Fruit fly (Drosophila melanogaster) whole organism, embryonic: ENCODE measurements around the gene CG6511.

Source experiments
- Antp ChIP-seq: fragments of 200-800 bp; sonication (Bioruptor generic); optimal IDR thresholded peaks from 3 replicates; lab custom pipeline; 2016; ENCODE audit warnings: missing biosample characterization, missing genetic modification characterization
- Awh ChIP-seq: fragments of 200-800 bp; sonication (Bioruptor generic); IDR thresholded peaks from 2 replicates; pipeline ENCODE4, ENCODE4 v1.3.6; 2022; ENCODE audit warnings: missing biosample characterization, missing genetic modification characterization
- CG10147 ChIP-seq: fragments of 200-800 bp; sonication (Bioruptor generic); optimal IDR thresholded peaks from 2 replicates; lab custom pipeline; 2019; ENCODE audit warnings: missing biosample characterization, mild to moderate bottlenecking, missing genetic modification characterization, moderate library complexity
- CG13424 ChIP-seq: fragments of 200-800 bp; sonication (Bioruptor generic); optimal IDR thresholded peaks from 2 replicates; lab custom pipeline; 2019; ENCODE audit warnings: missing biosample characterization, mild to moderate bottlenecking, missing genetic modification characterization, moderate library complexity
- CG15073 ChIP-seq: fragments of 200-800 bp; sonication (Bioruptor generic); optimal IDR thresholded peaks from 2 replicates; lab custom pipeline; 2016; ENCODE audit warnings: missing biosample characterization, missing genetic modification characterization
- CG1647 ChIP-seq: fragments of 200-800 bp; sonication (Bioruptor generic); optimal IDR thresholded peaks from 3 replicates; lab custom pipeline; 2016; ENCODE audit warnings: missing biosample characterization, missing genetic modification characterization
- CG17802 ChIP-seq: fragments of 200-800 bp; sonication (Bioruptor generic); optimal IDR thresholded peaks from 2 replicates; lab custom pipeline; 2018; ENCODE audit warnings: missing biosample characterization, mild to moderate bottlenecking, missing genetic modification characterization, moderate library complexity
- CG18599 ChIP-seq: fragments of 200-800 bp; sonication (Bioruptor generic); optimal IDR thresholded peaks from 3 replicates; lab custom pipeline; 2017; ENCODE audit warnings: missing biosample characterization, missing genetic modification characterization, mild to moderate bottlenecking, moderate library complexity, missing genetic modification reagents
- CG18764 ChIP-seq: fragments of 200-800 bp; sonication (Bioruptor generic); optimal IDR thresholded peaks from 3 replicates; lab custom pipeline; 2016; ENCODE audit warnings: missing biosample characterization, missing genetic modification characterization
- CG34376 ChIP-seq: fragments of 200-800 bp; sonication (Bioruptor generic); optimal IDR thresholded peaks from 2 replicates; lab custom pipeline; 2018; ENCODE audit warnings: missing biosample characterization, mild to moderate bottlenecking, missing genetic modification characterization
- CG4404 ChIP-seq: fragments of 200-800 bp; sonication (Bioruptor generic); IDR thresholded peaks from 2 replicates; pipeline ENCODE4 v1.3.6; 2022; ENCODE audit warnings: missing biosample characterization, missing genetic modification characterization
- CG4730 ChIP-seq: fragments of 200-800 bp; sonication (Bioruptor generic); IDR thresholded peaks from 2 replicates; pipeline ENCODE4 v1.3.6; 2022; ENCODE audit warnings: missing biosample characterization, missing genetic modification characterization
- CG5953 ChIP-seq: fragments of 200-800 bp; sonication (Bioruptor generic); IDR thresholded peaks from 2 replicates; pipeline ENCODE4 v1.3.6; 2022; ENCODE audit warnings: missing biosample characterization, missing genetic modification characterization
- CG6272 ChIP-seq: fragments of 200-800 bp; sonication (Bioruptor generic); IDR thresholded peaks from 2 replicates; pipeline ENCODE4 v1.3.6; 2022; ENCODE audit warnings: missing biosample characterization, missing genetic modification characterization
- CG6791 ChIP-seq: fragments of 200-800 bp; sonication (Bioruptor generic); IDR thresholded peaks from 3 replicates; pipeline ENCODE4 v1.3.6; 2022; ENCODE audit warnings: missing biosample characterization, missing genetic modification characterization; ENCODE audit not compliant: partially characterized antibody
- CG7556 ChIP-seq: fragments of 200-800 bp; sonication (Bioruptor generic); optimal IDR thresholded peaks from 2 replicates; lab custom pipeline; 2017; ENCODE audit warnings: missing biosample characterization, mild to moderate bottlenecking, missing genetic modification characterization
- CG8089 ChIP-seq: fragments of 200-800 bp; sonication (Bioruptor generic); optimal IDR thresholded peaks from 3 replicates; lab custom pipeline; 2016; ENCODE audit warnings: missing biosample characterization, missing genetic modification characterization
- CG8944 ChIP-seq: fragments of 200-800 bp; sonication (Bioruptor generic); optimal IDR thresholded peaks from 3 replicates; lab custom pipeline; 2016; ENCODE audit warnings: missing biosample characterization, missing genetic modification characterization
- Camta ChIP-seq: fragments of 200-800 bp; sonication (Bioruptor generic); optimal IDR thresholded peaks from 2 replicates; lab custom pipeline; 2016; ENCODE audit warnings: missing biosample characterization, missing genetic modification characterization
- Dip2 ChIP-seq: fragments of 200-800 bp; sonication (Bioruptor generic); IDR thresholded peaks from 2 replicates; pipeline ENCODE4 v1.3.6; 2022; ENCODE audit warnings: missing biosample characterization, missing genetic modification characterization
- Fer2 ChIP-seq: fragments of 200-800 bp; sonication (Bioruptor generic); optimal IDR thresholded peaks from 2 replicates; lab custom pipeline; 2018; ENCODE audit warnings: missing biosample characterization, mild to moderate bottlenecking, missing genetic modification characterization, moderate library complexity
- GATAe ChIP-seq: fragments of 200-800 bp; sonication (Bioruptor generic); conservative IDR thresholded peaks from 2 replicates; pipeline ENCODE4 v1.3.6; 2022; ENCODE audit warnings: missing biosample characterization, missing genetic modification characterization
- Gug ChIP-seq: fragments of 200-800 bp; sonication (Bioruptor generic); IDR thresholded peaks from 4 replicates; pipeline ENCODE4 v1.3.6; 2022; ENCODE audit warnings: missing biosample characterization, missing genetic modification characterization
- Lim3 ChIP-seq: fragments of 200-800 bp; sonication (Bioruptor generic); IDR thresholded peaks from 2 replicates; pipeline ENCODE4 v1.3.6; 2022; ENCODE audit warnings: missing biosample characterization, missing genetic modification characterization
- MESR4 ChIP-seq: fragments of 200-800 bp; sonication (Bioruptor generic); optimal IDR thresholded peaks from 2 replicates; lab custom pipeline; 2018; ENCODE audit warnings: missing biosample characterization, mild to moderate bottlenecking, missing genetic modification characterization, moderate library complexity
- Myb ChIP-seq: fragments of 200-800 bp; sonication (Bioruptor generic); optimal IDR thresholded peaks from 2 replicates; lab custom pipeline; 2016; ENCODE audit warnings: missing biosample characterization, missing genetic modification characterization
- NK7.1 ChIP-seq: fragments of 200-800 bp; sonication (Bioruptor generic); optimal IDR thresholded peaks from 3 replicates; lab custom pipeline; 2016; ENCODE audit warnings: missing biosample characterization, missing genetic modification characterization
- Neu2 ChIP-seq: fragments of 200-800 bp; sonication (Bioruptor generic); optimal IDR thresholded peaks from 3 replicates; lab custom pipeline; 2016; ENCODE audit warnings: missing biosample characterization, missing genetic modification characterization, borderline replicate concordance
- Oaz ChIP-seq: fragments of 200-800 bp; sonication (Bioruptor generic); IDR thresholded peaks from 2 replicates; pipeline ENCODE4 v1.3.6; 2022; ENCODE audit warnings: missing biosample characterization, missing genetic modification characterization
- Poxn ChIP-seq: fragments of 200-800 bp; sonication (Bioruptor generic); IDR thresholded peaks from 2 replicates; pipeline ENCODE4 v1.3.6; 2022; ENCODE audit warnings: missing biosample characterization, missing genetic modification characterization
- Tbp ChIP-seq: fragments of >200 bp; optimal IDR thresholded peaks from 2 replicates; lab custom pipeline; 2018; ENCODE audit warnings: missing biosample characterization, missing genetic modification characterization
- ash1 ChIP-seq: fragments of 200-800 bp; sonication (Bioruptor generic); optimal IDR thresholded peaks from 2 replicates; lab custom pipeline; 2018; ENCODE audit warnings: missing biosample characterization, mild to moderate bottlenecking, missing genetic modification characterization
- bowl ChIP-seq: fragments of 200-800 bp; sonication (Bioruptor generic); IDR thresholded peaks from 2 replicates; pipeline ENCODE4 v1.3.6; 2022; ENCODE audit warnings: missing biosample characterization, missing genetic modification characterization
- ci ChIP-seq: fragments of 200-800 bp; sonication (Bioruptor generic); IDR thresholded peaks from 3 replicates; pipeline ENCODE4 v1.3.6; 2022; ENCODE audit warnings: missing biosample characterization, missing genetic modification characterization
- da ChIP-seq: fragments of 200-800 bp; sonication (Bioruptor generic); optimal IDR thresholded peaks from 2 replicates; lab custom pipeline; 2016; ENCODE audit warnings: missing biosample characterization, missing genetic modification characterization
- danr ChIP-seq: fragments of 200-800 bp; sonication (Bioruptor generic); IDR thresholded peaks from 2 replicates; pipeline ENCODE4 v1.3.6; 2022; ENCODE audit warnings: missing biosample characterization, missing genetic modification characterization
- disco-r ChIP-seq: fragments of 200-800 bp; sonication (Bioruptor generic); optimal IDR thresholded peaks from 2 replicates; lab custom pipeline; 2016; ENCODE audit warnings: missing biosample characterization, missing genetic modification characterization
- ewg ChIP-seq: fragments of 200-800 bp; sonication (Bioruptor generic); optimal IDR thresholded peaks from 3 replicates; lab custom pipeline; 2017; ENCODE audit warnings: mild to moderate bottlenecking, missing biosample characterization, missing genetic modification reagents, missing genetic modification characterization
- gem ChIP-seq: fragments of 200-800 bp; sonication (Bioruptor generic); optimal IDR thresholded peaks from 2 replicates; lab custom pipeline; 2019; ENCODE audit warnings: missing biosample characterization, mild to moderate bottlenecking, missing genetic modification characterization, moderate library complexity
- gro ChIP-seq: fragments of 200-800 bp; sonication (Bioruptor generic); optimal IDR thresholded peaks from 2 replicates; lab custom pipeline; 2016; ENCODE audit warnings: missing biosample characterization, missing genetic modification characterization
- insv ChIP-seq, 2 experiments: fragments of 200-800 bp; sonication (Bioruptor generic); optimal IDR thresholded peaks; 3 replicates each; lab custom pipeline; 2016 to 2018; ENCODE audit warnings: missing biosample characterization in 2 of 2, missing genetic modification characterization in 2 of 2
- jing ChIP-seq: fragments of 200-800 bp; sonication (Bioruptor generic); optimal IDR thresholded peaks from 2 replicates; lab custom pipeline; 2018; ENCODE audit warnings: missing biosample characterization, mild to moderate bottlenecking, missing genetic modification characterization
- lmd ChIP-seq: fragments of 200-800 bp; sonication (Bioruptor generic); IDR thresholded peaks from 2 replicates; pipeline ENCODE4 v1.3.6; 2022; ENCODE audit warnings: missing biosample characterization, missing genetic modification characterization
- mirr ChIP-seq: fragments of 200-800 bp; sonication (Bioruptor generic); optimal IDR thresholded peaks from 3 replicates; lab custom pipeline; 2018; ENCODE audit warnings: missing biosample characterization, mild to moderate bottlenecking, missing genetic modification characterization
- nau ChIP-seq: fragments of 200-800 bp; sonication (Bioruptor generic); optimal IDR thresholded peaks from 3 replicates; lab custom pipeline; 2017; ENCODE audit warnings: missing biosample characterization, mild to moderate bottlenecking, missing genetic modification characterization, missing genetic modification reagents
- nerfin-1 ChIP-seq: fragments of 200-800 bp; sonication (Bioruptor generic); optimal IDR thresholded peaks from 3 replicates; lab custom pipeline; 2019; ENCODE audit warnings: missing biosample characterization, mild to moderate bottlenecking, missing genetic modification characterization, moderate library complexity
- peb ChIP-seq: fragments of 200-800 bp; sonication (Bioruptor generic); IDR thresholded peaks from 2 replicates; pipeline ENCODE4 v1.3.6; 2022; ENCODE audit warnings: missing biosample characterization, missing genetic modification characterization
- pita ChIP-seq: fragments of 200-800 bp; sonication (Bioruptor generic); optimal IDR thresholded peaks from 2 replicates; lab custom pipeline; 2017; ENCODE audit warnings: missing biosample characterization, mild to moderate bottlenecking, missing genetic modification characterization
- ro ChIP-seq: fragments of 200-800 bp; sonication (Bioruptor generic); IDR thresholded peaks from 2 replicates; pipeline ENCODE4 v1.3.6; 2022; ENCODE audit warnings: missing biosample characterization, missing genetic modification characterization
- row ChIP-seq: fragments of 200-800 bp; sonication (Bioruptor generic); IDR thresholded peaks from 3 replicates; pipeline ENCODE4 v1.3.6; 2022; ENCODE audit warnings: missing biosample characterization, missing genetic modification characterization
- seq ChIP-seq: fragments of 200-800 bp; sonication (Bioruptor generic); IDR thresholded peaks from 2 replicates; pipeline ENCODE4 v1.3.6; 2022; ENCODE audit warnings: missing biosample characterization, missing genetic modification characterization
- usp ChIP-seq: fragments of >200 bp; optimal IDR thresholded peaks from 2 replicates; lab custom pipeline; 2017; ENCODE audit warnings: missing biosample characterization, missing genetic modification characterization
- wor ChIP-seq: fragments of 200-800 bp; sonication (Bioruptor generic); IDR thresholded peaks from 2 replicates; pipeline ENCODE4 v1.3.6; 2022; ENCODE audit warnings: missing biosample characterization, missing genetic modification characterization

CG6511 gene

dm6 chr3L:8751262-8751661, 30.1 kb downstream of the CG6511 start (continued):
- TF ChIP-seq disco-r (GFP tag; lab: Kevin White, UChicago), result no peak
- TF ChIP-seq Neu2 (GFP tag; lab: Kevin White, UChicago), result no peak
- TF ChIP-seq Poxn, result no peak
- TF ChIP-seq usp (GFP tag; lab: Kevin White, UChicago), result no peak
- no peak for TF ChIP-seq Oaz (GFP tag; lab: Robert Waterston, UW)
- TF ChIP-seq wor (GFP tag; lab: Robert Waterston, UW), result peak; percentile 68
- peak; percentile 55; the same call in 1 of the 2 replicates for TF ChIP-seq lmd (GFP tag; lab: Robert Waterston, UW)
- peak; percentile 73 for TF ChIP-seq gem
- TF ChIP-seq Dip2 (GFP tag; lab: Robert Waterston, UW), result no peak
- no peak for TF ChIP-seq seq (GFP tag; lab: Robert Waterston, UW)
- no peak for TF ChIP-seq MESR4 (GFP tag; lab: Kevin White, UChicago)
- no peak for TF ChIP-seq CG6791 (GFP tag; lab: Robert Waterston, UW)
- no peak for TF ChIP-seq CG1647 (GFP tag; lab: Kevin White, UChicago)
- TF ChIP-seq Lim3, result no peak
- no peak for TF ChIP-seq Antp (GFP tag; lab: Kevin White, UChicago)
- TF ChIP-seq Tbp (GFP tag; lab: Kevin White, UChicago), result no peak
- TF ChIP-seq mirr (GFP tag; lab: Kevin White, UChicago), result no peak
- TF ChIP-seq nerfin-1 (tag; lab: Kevin White, UChicago), result no peak
- TF ChIP-seq ro (GFP tag; lab: Robert Waterston, UW), result no peak
- TF ChIP-seq CG10147 (GFP tag; lab: Kevin White, UChicago), result no peak
- TF ChIP-seq Camta (GFP tag; lab: Kevin White, UChicago), result peak; percentile 12
- TF ChIP-seq CG8944 (GFP tag; lab: Kevin White, UChicago), result peak; percentile 23
- TF ChIP-seq CG15073 (GFP tag; lab: Kevin White, UChicago), result no peak
- no peak for TF ChIP-seq NK7.1 (GFP tag; lab: Kevin White, UChicago)
- peak; percentile 26; the same call in 1 of the 2 replicates for TF ChIP-seq Awh (GFP tag; lab: Robert Waterston, UW)
- no peak for TF ChIP-seq ash1
- peak; percentile 56 for TF ChIP-seq peb (GFP tag; lab: Robert Waterston, UW)
- peak; percentile 44 for TF ChIP-seq ewg
- TF ChIP-seq CG17802 (tag; lab: Kevin White, UChicago), result no peak
- peak; percentile 42 for TF ChIP-seq nau
- no peak for TF ChIP-seq CG4404 (GFP tag; lab: Robert Waterston, UW)
- peak; percentile 83 for TF ChIP-seq ci (GFP tag; lab: Robert Waterston, UW)
- no peak for TF ChIP-seq CG8089 (GFP tag; lab: Kevin White, UChicago)
- peak; percentile 30; the same call in 1 of the 2 replicates for TF ChIP-seq CG4730 (GFP tag; lab: Robert Waterston, UW)
- TF ChIP-seq CG13424 (tag; lab: Kevin White, UChicago), result peak; percentile 61
- no peak for TF ChIP-seq Myb
- no peak for TF ChIP-seq gro (GFP tag; lab: Kevin White, UChicago)
- peak; percentile 2 for TF ChIP-seq jing (GFP tag; lab: Kevin White, UChicago)
- no peak for TF ChIP-seq da (GFP tag; lab: Kevin White, UChicago)
- TF ChIP-seq bowl, result no peak
- peak; percentile 34 for TF ChIP-seq CG18599 (GFP tag; lab: Kevin White, UChicago)
- TF ChIP-seq row (GFP tag; lab: Robert Waterston, UW), result peak; percentile 62
- no peak for TF ChIP-seq GATAe (GFP tag; lab: Robert Waterston, UW)
- TF ChIP-seq Gug (GFP tag; lab: Robert Waterston, UW), result 0 out of 4 replicates have a peak, but pooled peaks have one; percentile 48
- TF ChIP-seq CG7556 (GFP tag; lab: Kevin White, UChicago), result peak; percentile 47
- TF ChIP-seq Fer2 (tag; lab: Kevin White, UChicago), result no peak
- TF ChIP-seq danr (GFP tag; lab: Robert Waterston, UW), result no peak
- TF ChIP-seq CG34376 (GFP tag; lab: Kevin White, UChicago), result no peak
- TF ChIP-seq CG5953 (GFP tag; lab: Robert Waterston, UW), result peak; percentile 67
- TF ChIP-seq insv (GFP tag; optimal IDR thresholded peaks at IDR 0.05; lab: Kevin White, UChicago), result no peak
- TF ChIP-seq CG6272, result no peak
- no peak for TF ChIP-seq pita (GFP tag; lab: Kevin White, UChicago)
- TF ChIP-seq CG18764 (GFP tag; lab: Kevin White, UChicago), result no peak
